Worm (Caenorhabditis elegans) whole organism, young adult: Measurements from ENCODE around the gene aqp-12.

Source experiments
- B0336.3 ChIP-seq: fragments of 200-800 bp; sonication (Bioruptor generic); IDR thresholded peaks from 2 replicates; pipeline ENCODE4 v1.3.6; 2022; ENCODE audit warnings: missing genetic modification characterization, missing compliant biosample characterization
- F33H1.4 ChIP-seq: fragments of 200-800 bp; sonication (Bioruptor generic); IDR thresholded peaks from 2 replicates; pipeline ENCODE4 v1.3.6; 2022; ENCODE audit warnings: missing genetic modification reagents, missing genetic modification characterization, missing compliant biosample characterization
- F49E8.2 ChIP-seq: sonication (generic microtip); optimal IDR thresholded peaks from 3 replicates; lab custom pipeline; 2017; ENCODE audit warnings: missing genetic modification characterization, mild to moderate bottlenecking, missing compliant biosample characterization, antibody characterized with exemption, moderate library complexity; ENCODE audit not compliant: insufficient read depth
- F52B5.7 ChIP-seq: sonication (generic microtip); optimal IDR thresholded peaks from 2 replicates; lab custom pipeline; 2016; ENCODE audit warnings: mild to moderate bottlenecking, missing genetic modification characterization, missing compliant biosample characterization
- K11D2.4 ChIP-seq: fragments of 200-800 bp; sonication (Bioruptor generic); IDR thresholded peaks from 2 replicates; pipeline ENCODE4 v1.3.6; 2022; ENCODE audit warnings: missing genetic modification reagents, missing genetic modification characterization, missing compliant biosample characterization
- K12H6.12 ChIP-seq: fragments of 200-800 bp; sonication (Bioruptor generic); optimal IDR thresholded peaks from 2 replicates; lab custom pipeline; 2018; ENCODE audit warnings: mild to moderate bottlenecking, missing genetic modification characterization, missing compliant biosample characterization
- Y53F4B.3 ChIP-seq: fragments of 200-800 bp; sonication (Bioruptor generic); IDR thresholded peaks from 2 replicates; pipeline ENCODE4 v1.3.6; 2022; ENCODE audit warnings: missing genetic modification reagents, missing genetic modification characterization, missing compliant biosample characterization
- Y53G8AR.9 ChIP-seq: fragments of 200-800 bp; sonication (Bioruptor generic); conservative IDR thresholded peaks from 2 replicates; pipeline ENCODE4 v1.3.6; 2022; ENCODE audit warnings: missing genetic modification reagents, missing genetic modification characterization, missing compliant biosample characterization
- Y95B8A.8 ChIP-seq: fragments of 200-800 bp; sonication (Bioruptor generic); IDR thresholded peaks from 2 replicates; pipeline ENCODE4 v1.3.6; 2022; ENCODE audit warnings: missing genetic modification reagents, missing genetic modification characterization, missing compliant biosample characterization
- aptf-2 ChIP-seq: fragments of 200-800 bp; sonication (Bioruptor generic); conservative IDR thresholded peaks from 2 replicates; pipeline ENCODE4 v1.3.6; 2022; ENCODE audit warnings: missing genetic modification reagents, missing genetic modification characterization, missing compliant biosample characterization
- cebp-1 ChIP-seq, 2 experiments: fragments of 200-800 bp in 1 of 2; sonication (Bioruptor generic) in 1 of 2; sonication (generic microtip) in 1 of 2; IDR thresholded peaks in 1 of 2; optimal IDR thresholded peaks in 1 of 2; 2 replicates each; pipeline versions ENCODE4 v1.3.6 to Lab custom; 2017 to 2022; ENCODE audit warnings: missing compliant biosample characterization in 2 of 2, missing genetic modification characterization in 2 of 2, mild to moderate bottlenecking in 1 of 2, missing genetic modification reagents in 1 of 2, moderate library complexity in 1 of 2
- ceh-27 ChIP-seq: fragments of 200-800 bp; sonication (Bioruptor generic); optimal IDR thresholded peaks from 2 replicates; lab custom pipeline; 2018; ENCODE audit warnings: mild to moderate bottlenecking, missing genetic modification characterization, moderate library complexity, missing compliant biosample characterization
- ceh-79 ChIP-seq: sonication (generic microtip); optimal IDR thresholded peaks from 2 replicates; lab custom pipeline; 2017; ENCODE audit warnings: mild to moderate bottlenecking, missing genetic modification characterization, missing compliant biosample characterization
- chd-7 ChIP-seq: sonication (generic microtip); optimal IDR thresholded peaks from 2 replicates; lab custom pipeline; 2016; ENCODE audit warnings: mild to moderate bottlenecking, missing genetic modification characterization, moderate library complexity, missing compliant biosample characterization
- die-1 ChIP-seq: sonication (generic microtip); optimal IDR thresholded peaks from 2 replicates; lab custom pipeline; 2016; ENCODE audit warnings: missing genotype, mild to moderate bottlenecking, missing genetic modification characterization, missing compliant biosample characterization
- dox-1 ChIP-seq: fragments of 200-800 bp; sonication (Bioruptor generic); IDR thresholded peaks from 2 replicates; pipeline ENCODE4 v1.3.6; 2022; ENCODE audit warnings: missing genetic modification reagents, missing genetic modification characterization, missing compliant biosample characterization
- efl-1 ChIP-seq: fragments of 150-350 bp; optimal IDR thresholded peaks from 2 replicates; lab custom pipeline; 2014; ENCODE audit warnings: missing biosample characterization, missing genetic modification reagents, missing genetic modification characterization
- egrh-3 ChIP-seq: fragments of 200-800 bp; sonication (Bioruptor generic); IDR thresholded peaks from 2 replicates; pipeline ENCODE4 v1.3.6; 2022; ENCODE audit warnings: missing genetic modification reagents, missing genetic modification characterization, missing compliant biosample characterization
- ekl-4 ChIP-seq: fragments of 200-800 bp; sonication (Bioruptor generic); IDR thresholded peaks from 2 replicates; pipeline ENCODE4 v1.3.6; 2022; ENCODE audit warnings: missing genetic modification reagents, missing genetic modification characterization, missing compliant biosample characterization
- gei-17 ChIP-seq: fragments of 200-800 bp; sonication (Bioruptor generic); optimal IDR thresholded peaks from 2 replicates; lab custom pipeline; 2018; ENCODE audit warnings: mild to moderate bottlenecking, missing genetic modification characterization, missing compliant biosample characterization
- hmg-1.2 ChIP-seq: fragments of 200-800 bp; sonication (Bioruptor generic); IDR thresholded peaks from 2 replicates; pipeline ENCODE4 v1.3.6; 2022; ENCODE audit warnings: missing genetic modification reagents, missing genetic modification characterization, missing compliant biosample characterization
- hmg-20 ChIP-seq: fragments of 200-800 bp; sonication (Bioruptor generic); IDR thresholded peaks from 2 replicates; pipeline ENCODE4 v1.3.6; 2022; ENCODE audit warnings: missing genetic modification reagents, missing genetic modification characterization, missing compliant biosample characterization
- lag-1 ChIP-seq: fragments of 200-800 bp; sonication (Bioruptor generic); IDR thresholded peaks from 2 replicates; pipeline ENCODE4 v1.3.6; 2022; ENCODE audit warnings: missing genetic modification reagents, missing genetic modification characterization, missing compliant biosample characterization
- let-607 ChIP-seq, 2 experiments: fragments of 200-800 bp in 1 of 2; sonication (Bioruptor generic) in 1 of 2; sonication (generic microtip) in 1 of 2; optimal IDR thresholded peaks; 2 replicates each; lab custom pipeline; 2016 to 2018; ENCODE audit warnings: mild to moderate bottlenecking in 2 of 2, missing compliant biosample characterization in 2 of 2, missing genetic modification characterization in 2 of 2, moderate library complexity in 2 of 2, missing genotype in 1 of 2
- lin-26 ChIP-seq: fragments of 200-800 bp; sonication (Bioruptor generic); IDR thresholded peaks from 2 replicates; pipeline ENCODE4 v1.3.6; 2022; ENCODE audit warnings: missing genetic modification reagents, missing genetic modification characterization, missing compliant biosample characterization
- lin-54 ChIP-seq: fragments of 200-800 bp; sonication (Bioruptor generic); optimal IDR thresholded peaks from 2 replicates; lab custom pipeline; 2018; ENCODE audit warnings: mild to moderate bottlenecking, missing genetic modification characterization, missing compliant biosample characterization
- lir-1 ChIP-seq: fragments of 200-800 bp; sonication (Bioruptor generic); conservative IDR thresholded peaks from 2 replicates; pipeline ENCODE4 v1.3.6; 2022; ENCODE audit warnings: missing genetic modification reagents, missing genetic modification characterization, missing compliant biosample characterization
- lsl-1 ChIP-seq: fragments of 200-800 bp; sonication (Bioruptor generic); optimal IDR thresholded peaks from 2 replicates; lab custom pipeline; 2018; ENCODE audit warnings: mild to moderate bottlenecking, missing genetic modification characterization, moderate library complexity, missing compliant biosample characterization
- madf-10 ChIP-seq: sonication (generic microtip); optimal IDR thresholded peaks from 2 replicates; lab custom pipeline; 2016; ENCODE audit warnings: mild to moderate bottlenecking, missing genetic modification characterization, missing compliant biosample characterization
- madf-6 ChIP-seq: fragments of 200-800 bp; sonication (Bioruptor generic); IDR thresholded peaks from 2 replicates; pipeline ENCODE4 v1.3.6; 2022; ENCODE audit warnings: missing genetic modification reagents, missing genetic modification characterization, missing compliant biosample characterization
- madf-8 ChIP-seq: fragments of 200-800 bp; sonication (Bioruptor generic); conservative IDR thresholded peaks from 2 replicates; pipeline ENCODE4 v1.3.6; 2022; ENCODE audit warnings: missing genetic modification reagents, missing genetic modification characterization, missing compliant biosample characterization
- nfyb-1 ChIP-seq: fragments of 200-800 bp; sonication (Bioruptor generic); IDR thresholded peaks from 2 replicates; pipeline ENCODE4 v1.3.6; 2022; ENCODE audit warnings: missing genetic modification reagents, missing genetic modification characterization, missing compliant biosample characterization
- nhr-27 ChIP-seq: fragments of 200-800 bp; sonication (Bioruptor generic); optimal IDR thresholded peaks from 2 replicates; lab custom pipeline; 2018; ENCODE audit warnings: mild to moderate bottlenecking, missing genetic modification characterization, moderate library complexity, missing compliant biosample characterization
- nhr-80 ChIP-seq: sonication (generic microtip); optimal IDR thresholded peaks from 2 replicates; lab custom pipeline; 2016; ENCODE audit warnings: missing genetic modification characterization, missing compliant biosample characterization
- nhr-90 ChIP-seq: sonication (generic microtip); optimal IDR thresholded peaks from 2 replicates; lab custom pipeline; 2016; ENCODE audit warnings: missing genotype, mild to moderate bottlenecking, missing genetic modification characterization, missing compliant biosample characterization
- sea-2 ChIP-seq: fragments of 200-800 bp; sonication (Bioruptor generic); IDR thresholded peaks from 2 replicates; pipeline ENCODE4 v1.3.6; 2022; ENCODE audit warnings: missing genetic modification characterization, missing compliant biosample characterization
- snpc-4 ChIP-seq, 5 experiments: fragments of 150-350 bp in 1 of 5; sonication (generic microtip) in 4 of 5; optimal IDR thresholded peaks; 2 replicates each; lab custom pipeline; 2014 to 2018; ENCODE audit warnings: missing genetic modification characterization in 5 of 5, missing biosample characterization in 3 of 5, antibody characterized with exemption in 2 of 5, mild to moderate bottlenecking in 2 of 5, missing compliant biosample characterization in 2 of 5, missing genotype in 2 of 5, moderate library complexity in 2 of 5, missing genetic modification reagents in 1 of 5
- tbx-9 ChIP-seq: sonication (generic microtip); optimal IDR thresholded peaks from 2 replicates; lab custom pipeline; 2016; ENCODE audit warnings: borderline replicate concordance, missing genetic modification characterization, inconsistent platforms, missing compliant biosample characterization
- zfh-2 ChIP-seq: fragments of 200-800 bp; sonication (Bioruptor generic); conservative IDR thresholded peaks from 2 replicates; pipeline ENCODE4 v1.3.6; 2022; ENCODE audit warnings: missing genetic modification reagents, missing genetic modification characterization, missing compliant biosample characterization
- ztf-25 ChIP-seq: fragments of 200-800 bp; sonication (Bioruptor generic); IDR thresholded peaks from 2 replicates; pipeline ENCODE4 v1.3.6; 2022; ENCODE audit warnings: missing genetic modification reagents, missing genetic modification characterization, missing compliant biosample characterization

aqp-12 gene

DNA sequence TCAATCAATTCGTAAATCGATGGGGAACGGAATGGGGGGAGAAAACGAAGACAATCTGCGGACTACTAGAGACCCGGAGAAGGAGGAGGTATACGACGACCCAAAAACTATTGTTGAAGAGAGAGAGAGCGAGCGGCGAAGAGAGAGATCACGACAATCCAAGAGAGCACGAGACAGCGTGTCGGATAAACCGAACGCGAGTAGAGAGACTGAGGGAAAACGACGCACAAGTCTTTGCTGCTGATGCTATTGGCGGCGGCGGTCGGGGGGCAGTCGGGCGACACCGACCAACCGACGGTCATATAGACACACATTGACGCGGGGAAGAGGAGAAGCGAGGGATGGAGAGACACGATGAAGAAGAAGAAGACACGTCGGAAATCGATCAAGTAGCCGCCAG is 19.5 kb downstream of the aqp-12 start (continued):
- no peak for TF ChIP-seq cebp-1 (GFP tag; IDR thresholded peaks at IDR 0.05; lab: Robert Waterston, UW)
- peak; percentile 76 for TF ChIP-seq cebp-1 (tag; optimal IDR thresholded peaks at IDR 0.05; lab: Kevin White, UChicago)
- peak; percentile 36 for TF ChIP-seq gei-17 (GFP tag; lab: Kevin White, UChicago)
- TF ChIP-seq lin-26 (GFP tag; lab: Robert Waterston, UW) = 0 out of 2 replicates have a peak, but pooled peaks have one; percentile 59
- no peak for TF ChIP-seq Y53F4B.3 (GFP tag; lab: Robert Waterston, UW)
- peak; percentile 67; the same call in 1 of the 2 replicates for TF ChIP-seq K11D2.4
- TF ChIP-seq die-1 = peak; percentile 36
- TF ChIP-seq nfyb-1 (GFP tag; lab: Robert Waterston, UW) = peak; percentile 79
- peak; percentile 31; the same call in 1 of the 2 replicates for TF ChIP-seq B0336.3 (GFP tag; lab: Robert Waterston, UW)
- peak; percentile 73 for TF ChIP-seq egrh-3
- TF ChIP-seq lir-1 (GFP tag; lab: Robert Waterston, UW) = no peak
- no peak for TF ChIP-seq F49E8.2 (tag; lab: Kevin White, UChicago)
- TF ChIP-seq F52B5.7 (tag; lab: Kevin White, UChicago) = peak; percentile 30
- TF ChIP-seq Y53G8AR.9 (GFP tag; lab: Robert Waterston, UW) = 0 out of 2 replicates have a peak, but pooled peaks have one; percentile 14
- peak; percentile 98 for TF ChIP-seq zfh-2 (GFP tag; lab: Robert Waterston, UW)
- TF ChIP-seq let-607 (tag; optimal IDR thresholded peaks at IDR 0.05; lab: Kevin White, UChicago) = no peak
- peak; percentile 78 for TF ChIP-seq madf-10 (tag; lab: Kevin White, UChicago)
- peak; percentile 19; the same call in 1 of the 2 replicates for TF ChIP-seq hmg-20
- TF ChIP-seq ceh-79 (tag; lab: Kevin White, UChicago) = no peak
- peak; percentile 79 for TF ChIP-seq ekl-4 (GFP tag; lab: Robert Waterston, UW)
- TF ChIP-seq ceh-27 (GFP tag; lab: Kevin White, UChicago) = peak; percentile 78
- TF ChIP-seq lin-54 (GFP tag; lab: Kevin White, UChicago) = peak; percentile 27
- TF ChIP-seq K12H6.12 (tag; lab: Kevin White, UChicago) = peak; percentile 65

DNA sequence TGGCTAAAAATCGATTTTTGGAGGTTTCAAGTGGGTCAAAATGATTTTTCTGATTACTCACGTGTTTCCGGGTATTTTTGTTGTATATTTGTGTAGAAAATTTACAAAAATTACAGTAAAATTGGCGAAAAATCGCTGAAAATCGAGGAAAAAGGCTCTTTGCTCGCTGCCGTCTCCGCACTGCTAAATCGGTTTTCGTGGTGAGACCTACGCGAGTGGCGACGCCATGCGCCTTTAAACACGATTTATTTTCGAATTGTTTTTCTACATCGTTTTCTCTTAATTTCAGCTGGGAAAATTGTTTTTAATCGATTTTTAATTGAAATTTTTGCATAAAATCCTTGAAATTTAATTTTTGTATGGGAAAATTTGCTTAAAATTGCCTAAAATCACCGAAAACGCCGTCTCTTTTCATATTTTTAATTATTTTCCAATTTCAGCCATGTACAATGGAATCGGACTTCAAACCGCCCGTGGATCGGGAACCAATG is 21.9 kb downstream of the aqp-12 start, which contains the start of the genes pqn-87 and rsr-2:
Gene pqn-87 (minus strand): TSS at position 171 of the 491 bp plus-strand sequence.
Gene rsr-2 (plus strand): TSS at position 441 of the 491 bp plus-strand sequence.
- no peak for TF ChIP-seq aptf-2 (GFP tag; lab: Robert Waterston, UW)
- TF ChIP-seq tbx-9 (tag; lab: Kevin White, UChicago) = no peak
- TF ChIP-seq chd-7 (tag; lab: Kevin White, UChicago) = no peak
- no peak for TF ChIP-seq die-1
- no peak for TF ChIP-seq snpc-4 (GFP tag; optimal IDR thresholded peaks at IDR 0.05; lab: Kevin White, UChicago)
- TF ChIP-seq snpc-4 (tag; optimal IDR thresholded peaks at IDR 0.05; lab: Kevin White, UChicago) = peak in 1 of 4 experiments; percentile 14
- TF ChIP-seq madf-6 (GFP tag; lab: Robert Waterston, UW) = peak; percentile 11; the same call in 1 of the 2 replicates
- TF ChIP-seq nhr-27 = no peak
- TF ChIP-seq nhr-90 (tag; lab: Kevin White, UChicago) = no peak
- no peak for TF ChIP-seq lag-1 (GFP tag; lab: Robert Waterston, UW)
- TF ChIP-seq Y95B8A.8 (GFP tag; lab: Robert Waterston, UW) = no peak
- no peak for TF ChIP-seq ztf-25 (GFP tag; lab: Robert Waterston, UW)
- peak; percentile 51 for TF ChIP-seq lsl-1
- no peak for TF ChIP-seq nhr-80 (tag; lab: Kevin White, UChicago)
- peak; percentile 15; the same call in 1 of the 2 replicates for TF ChIP-seq hmg-1.2 (GFP tag; lab: Robert Waterston, UW)
- TF ChIP-seq efl-1 = peak; percentile 55
- TF ChIP-seq dox-1 = peak; percentile 46; the same call in 1 of the 2 replicates
- no peak for TF ChIP-seq madf-8 (GFP tag; lab: Robert Waterston, UW)
- TF ChIP-seq sea-2 (GFP tag; lab: Robert Waterston, UW) = no peak
- peak; percentile 83 for TF ChIP-seq F33H1.4
